Worm (Caenorhabditis elegans): ENCODE results near the gene C27H5.12.

Gene C27H5.12

DNA sequence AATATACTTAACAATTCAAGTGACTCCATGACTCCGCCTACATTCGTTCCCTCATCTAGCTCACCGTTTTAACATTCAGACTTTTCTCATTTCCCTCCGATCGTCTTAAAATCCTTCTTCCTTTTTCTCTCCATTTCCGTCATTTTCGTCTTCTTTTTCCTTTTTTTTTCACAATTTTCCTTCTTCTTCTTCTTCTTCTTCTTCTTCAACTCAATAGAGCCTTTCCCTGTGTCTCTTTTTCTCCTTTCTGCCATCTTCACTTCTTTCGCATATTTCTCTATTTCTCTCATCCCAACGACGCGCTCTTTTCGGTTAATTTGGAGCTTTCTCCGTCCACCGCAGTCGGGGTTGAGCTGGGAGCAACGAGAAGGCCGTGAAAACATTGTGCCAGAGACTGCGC, 21.2 kb upstream of the C27H5.12 start:
- TF ChIP-seq unc-62 (GFP tag; optimal IDR thresholded peaks at IDR 0.05) = no peak

DNA sequence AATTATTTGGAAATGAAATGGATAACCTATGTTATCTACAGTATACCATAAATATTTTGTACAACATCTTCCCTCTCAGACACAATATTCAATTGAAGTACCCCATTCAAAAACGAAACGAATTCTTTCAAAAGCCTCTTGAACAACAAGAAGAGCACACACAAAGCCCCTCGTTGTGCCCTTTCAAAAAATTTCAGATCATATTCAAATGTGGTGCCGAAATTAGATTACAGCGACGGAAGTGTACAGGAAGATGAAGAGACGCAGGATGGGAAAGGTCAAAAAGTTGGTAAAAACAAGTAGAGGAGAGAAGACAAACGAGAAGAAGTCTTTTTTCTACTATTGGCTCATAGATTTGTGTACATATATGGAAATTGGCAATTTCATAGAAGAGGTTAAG, 14.7 kb upstream of the C27H5.12 start:
- no peak for TF ChIP-seq unc-62 (GFP tag; optimal IDR thresholded peaks at IDR 0.05)

ce11 chrII:7174843-7175242, 13.4 kb upstream of the C27H5.12 start, which contains the start of gene glc-4:
Gene glc-4 (minus strand): TSS chrII:7174943.
- TF ChIP-seq unc-62 (GFP tag; optimal IDR thresholded peaks at IDR 0.05) = no peak

DNA sequence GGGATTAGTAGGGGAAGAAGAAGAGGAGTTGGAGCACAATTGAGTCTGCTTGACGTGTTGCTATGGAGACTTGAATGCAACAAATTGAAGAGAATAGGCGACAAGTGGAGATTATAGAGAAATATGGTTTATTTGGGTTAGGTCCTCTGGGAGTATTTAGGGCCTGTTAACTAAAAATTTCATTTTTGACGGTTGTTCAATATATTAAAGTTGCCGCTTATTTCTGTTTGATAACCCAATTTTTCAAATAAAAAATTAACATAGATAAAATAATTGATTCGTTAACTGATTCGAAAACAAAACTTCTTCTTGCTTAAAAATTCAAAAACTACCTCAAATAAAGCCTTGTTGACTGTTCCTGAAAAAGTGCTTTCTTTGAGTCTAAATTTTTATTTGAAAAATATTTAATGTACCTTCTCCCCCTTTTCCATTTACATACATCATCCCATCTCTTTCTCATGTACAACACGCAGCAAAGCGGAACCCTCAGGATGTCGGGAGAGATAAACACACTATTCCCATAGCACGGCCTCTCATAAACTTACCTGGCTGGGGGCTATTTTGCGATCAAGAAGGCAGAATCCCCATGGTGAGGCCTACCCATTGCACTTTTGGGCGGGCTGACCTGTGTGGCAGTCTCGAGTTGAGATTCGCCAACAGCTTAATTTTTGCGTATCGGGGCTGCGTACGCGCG, 10.0 kb upstream of the C27H5.12 start, which contains the start of gene dyf-13:
TSS of gene dyf-13 (minus strand) at position 51 of the 694 bp plus-strand sequence.
- no peak for TF ChIP-seq unc-62 (GFP tag; optimal IDR thresholded peaks at IDR 0.05)

ce11 chrII:7168712-7169111, 7.3 kb upstream of the C27H5.12 start, which contains the start of gene col-36:
Gene col-36 (minus strand): TSS chrII:7168812.
- no peak for TF ChIP-seq unc-62 (GFP tag; optimal IDR thresholded peaks at IDR 0.05)

DNA sequence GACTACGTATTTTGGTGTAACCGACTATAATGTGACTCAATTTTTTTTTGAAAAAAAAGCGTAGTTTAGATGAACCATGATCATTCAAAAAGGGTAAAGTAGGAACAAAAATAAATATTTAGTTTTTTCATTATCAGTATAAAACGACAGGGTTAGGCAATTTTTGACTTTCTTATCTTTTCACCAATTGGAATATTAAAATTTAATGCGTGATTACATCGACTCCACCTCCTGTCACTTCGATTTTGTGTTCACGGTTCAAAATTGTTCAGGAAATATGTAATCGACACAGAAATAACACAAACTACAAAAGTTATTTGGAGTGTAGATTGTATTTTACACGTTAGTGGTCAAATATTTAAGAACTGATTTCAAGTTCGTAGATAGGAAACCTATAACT, 5.4 kb upstream of the C27H5.12 start:
- no peak for TF ChIP-seq unc-62 (GFP tag; optimal IDR thresholded peaks at IDR 0.05)

- TF ChIP-seq unc-62 (GFP tag; optimal IDR thresholded peaks at IDR 0.05) = no peak
Observed at ce11 chrII:7165749-7166148, 4.3 kb upstream of the C27H5.12 start, which contains the start of gene mfsd-13.2. Gene mfsd-13.2 (minus strand): TSS chrII:7165849.

- no peak for TF ChIP-seq unc-62 (GFP tag; optimal IDR thresholded peaks at IDR 0.05)
Observed at ce11 chrII:7157415-7157814, 4.0 kb downstream of the C27H5.12 start.

ce11 chrII:7155392-7155791, 6.0 kb downstream of the C27H5.12 start, which contains the start of gene C27H5.2:
Gene C27H5.2 (plus strand): TSS chrII:7155581.
- no peak for TF ChIP-seq unc-62 (GFP tag; optimal IDR thresholded peaks at IDR 0.05)

DNA sequence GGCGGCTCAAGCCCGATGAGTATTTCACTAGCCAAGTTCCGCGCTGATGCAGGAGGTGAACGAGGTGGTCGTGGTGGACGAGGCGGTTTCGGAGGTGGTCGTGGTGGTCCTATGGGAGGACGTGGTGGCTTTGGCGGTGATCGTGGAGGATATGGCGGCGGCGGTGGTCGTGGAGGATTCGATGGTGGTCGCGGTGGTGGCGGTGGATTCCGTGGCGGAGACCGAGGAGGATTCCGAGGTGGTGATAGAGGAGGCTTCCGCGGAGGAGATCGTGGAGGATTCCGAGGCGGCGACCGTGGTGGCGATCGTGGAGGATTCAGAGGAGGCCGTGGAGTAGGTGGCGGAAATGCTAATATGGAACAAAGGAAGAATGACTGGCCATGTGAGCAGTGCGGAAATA, 6.7 kb downstream of the C27H5.12 start:
- TF ChIP-seq unc-62 (GFP tag; optimal IDR thresholded peaks at IDR 0.05) = no peak

DNA sequence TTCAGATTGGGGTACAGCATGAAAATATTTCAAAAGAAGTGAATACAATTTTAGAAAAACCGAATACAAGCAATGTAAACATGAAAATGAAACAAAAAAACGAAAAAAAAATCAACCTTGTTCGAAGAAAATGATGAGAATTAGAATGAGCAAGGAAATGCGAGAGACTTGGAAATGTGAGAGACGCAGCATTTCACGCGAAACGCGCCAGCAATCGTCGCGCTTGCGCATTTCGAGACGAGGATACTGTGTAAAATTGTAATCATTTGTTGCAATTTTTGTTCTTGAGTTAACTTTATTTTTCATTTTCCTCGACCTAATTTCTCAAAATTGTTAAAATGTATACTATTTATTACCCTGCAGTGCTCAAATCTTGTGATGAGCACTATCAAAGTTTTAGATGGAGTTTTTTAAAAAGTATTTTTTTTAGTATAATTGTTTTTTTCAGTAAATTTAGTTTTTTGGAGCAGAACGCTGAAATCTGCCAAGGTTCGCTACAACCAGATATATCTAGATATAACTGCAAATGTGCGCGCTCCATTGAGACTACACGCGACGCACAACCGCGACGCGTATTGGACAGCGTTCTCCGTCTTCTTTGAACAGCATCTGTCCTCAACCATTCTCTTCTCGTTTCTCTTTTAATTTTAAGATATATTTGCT, 9.3 kb downstream of the C27H5.12 start, which contains the start of gene fust-1:
TSS of gene fust-1 (plus strand) at position 613 of the 663 bp plus-strand sequence.
- TF ChIP-seq unc-62 (GFP tag; optimal IDR thresholded peaks at IDR 0.05) = no peak

- TF ChIP-seq unc-62 (GFP tag; optimal IDR thresholded peaks at IDR 0.05) = no peak
Observed at ce11 chrII:7148099-7148498, 13.3 kb downstream of the C27H5.12 start, which contains the start of gene T07F8.1. Gene T07F8.1 (plus strand): TSS chrII:7148399.

ce11 chrII:7147550-7147949, 13.9 kb downstream of the C27H5.12 start:
- no peak for TF ChIP-seq unc-62 (GFP tag; optimal IDR thresholded peaks at IDR 0.05)

ce11 chrII:7146240-7146639, 15.2 kb downstream of the C27H5.12 start:
- no peak for TF ChIP-seq unc-62 (GFP tag; optimal IDR thresholded peaks at IDR 0.05)

DNA sequence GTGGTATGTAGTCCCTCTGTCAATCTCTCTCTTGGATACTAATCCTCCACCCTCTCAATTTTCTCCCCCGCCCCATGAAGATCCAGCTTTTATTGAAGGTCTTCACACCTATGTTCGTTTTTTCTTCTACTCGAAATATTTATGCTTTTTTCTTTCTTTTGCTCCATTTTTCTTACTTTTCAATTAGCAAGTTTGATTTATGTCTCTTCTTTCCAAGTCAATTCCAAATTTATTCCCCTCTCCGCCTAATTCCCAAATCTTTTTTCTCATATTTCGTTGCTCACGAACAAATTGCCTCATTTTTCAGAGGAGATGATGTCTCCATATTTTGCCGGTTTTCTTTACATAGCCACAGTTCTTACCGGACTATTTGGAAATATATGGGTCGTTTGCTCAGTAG, 17.1 kb downstream of the C27H5.12 start, which contains the start of gene npr-31:
TSS of gene npr-31 (plus strand) at position 301 of the 400 bp plus-strand sequence.
- TF ChIP-seq unc-62 (GFP tag; optimal IDR thresholded peaks at IDR 0.05) = no peak

ce11 chrII:7139064-7139463, 22.3 kb downstream of the C27H5.12 start:
- TF ChIP-seq unc-62 (GFP tag; optimal IDR thresholded peaks at IDR 0.05) = no peak

Data from whole organism, dauer.